Fruit fly (Drosophila melanogaster): ENCODE data around the gene LysX.

The LysX gene

DNA sequence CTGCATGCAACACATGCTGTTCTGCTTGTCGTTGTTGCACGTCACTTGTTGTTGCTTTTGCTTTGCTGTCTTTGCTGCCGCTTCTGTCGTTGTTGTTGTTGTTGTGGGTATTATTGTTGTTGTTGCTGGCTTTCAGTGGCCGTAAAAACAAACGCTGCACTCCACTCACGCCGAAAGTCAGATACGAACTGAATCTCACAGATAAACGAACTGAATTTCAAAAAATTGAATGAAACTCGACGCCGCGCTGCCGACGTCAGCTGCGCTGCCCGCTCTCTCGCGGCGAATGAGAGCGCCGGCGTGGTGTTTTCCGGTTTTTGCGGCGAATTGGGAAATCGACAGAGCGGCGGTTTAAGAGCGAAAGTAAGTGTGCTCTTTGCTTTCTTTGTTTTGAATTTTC lies 18.0 kb downstream of the LysX start, which contains the start of gene bab2 (continued):
- TF ChIP-seq gce (GFP tag; IDR thresholded peaks at IDR 0.05) (no peak), CG8290 (GFP tag; optimal IDR thresholded peaks at IDR 0.05) (no peak), CG8290 (tag; optimal IDR thresholded peaks at IDR 0.05) (peak in 1 of 2 experiments; percentile 43), CG13123 (GFP tag; optimal IDR thresholded peaks at IDR 0.05) (peak; percentile 14), CG8089 (GFP tag; optimal IDR thresholded peaks at IDR 0.05) (no peak), CG7839 (tag; optimal IDR thresholded peaks at IDR 0.05) (peak; percentile 1), tll (GFP tag; optimal IDR thresholded peaks at IDR 0.05) (peak in 1 of 2 experiments; percentile 43), Elba2 (GFP tag; optimal IDR thresholded peaks at IDR 0.05) (no peak), mirr (GFP tag; optimal IDR thresholded peaks at IDR 0.05) (no peak), CG6254 (GFP tag; optimal IDR thresholded peaks at IDR 0.05) (no peak), CG12744 (GFP tag; optimal IDR thresholded peaks at IDR 0.05) (no peak), Pdp1 (GFP tag; optimal IDR thresholded peaks at IDR 0.05) (peak in 1 of 2 experiments; percentile 20), Dref (GFP tag; IDR thresholded peaks at IDR 0.05) (no peak), H15 (GFP tag; IDR thresholded peaks at IDR 0.05) (no peak), stwl (tag; optimal IDR thresholded peaks at IDR 0.05) (peak; percentile 28), BtbVII (GFP tag; optimal IDR thresholded peaks at IDR 0.05) (peak; percentile 0), sna (GFP tag; IDR thresholded peaks at IDR 0.05; ENCODE audit: partially characterized antibody) (no peak), CG14710 (tag; optimal IDR thresholded peaks at IDR 0.05) (peak; percentile 1), D19B (GFP tag; optimal IDR thresholded peaks at IDR 0.05) (no peak), fd96Cb (tag; optimal IDR thresholded peaks at IDR 0.05) (no peak), Atf6 (GFP tag; IDR thresholded peaks at IDR 0.05) (0 out of 2 replicates have a peak, but pooled peaks have one; percentile 14), hb (GFP tag; IDR thresholded peaks at IDR 0.05; ENCODE audit: partially characterized antibody) (no peak), az2 (GFP tag; optimal IDR thresholded peaks at IDR 0.05) (no peak), pfk (GFP tag; optimal IDR thresholded peaks at IDR 0.05) (no peak), bigmax (GFP tag; optimal IDR thresholded peaks at IDR 0.05) (no peak), ro (GFP tag; IDR thresholded peaks at IDR 0.05) (no peak), CG11560 (tag; IDR thresholded peaks at IDR 0.05) (no peak), Abd-B (GFP tag; optimal IDR thresholded peaks at IDR 0.05) (no peak), trh (GFP tag; optimal IDR thresholded peaks at IDR 0.05) (no peak), Oli (tag; optimal IDR thresholded peaks at IDR 0.05) (no peak), repo (GFP tag; optimal IDR thresholded peaks at IDR 0.05) (no peak), Mrtf (GFP tag; IDR thresholded peaks at IDR 0.05) (no peak), crp (GFP tag; optimal IDR thresholded peaks at IDR 0.05) (no peak), NfI (GFP tag; optimal IDR thresholded peaks at IDR 0.05) (no peak), Gug (GFP tag; IDR thresholded peaks at IDR 0.05) (no peak), en (GFP tag; optimal IDR thresholded peaks at IDR 0.05) (no peak), da (GFP tag; optimal IDR thresholded peaks at IDR 0.05) (no peak), CG34422 (GFP tag; IDR thresholded peaks at IDR 0.05) (peak; percentile 37; the same call in 1 of the 3 replicates), CG15011 (GFP tag; optimal IDR thresholded peaks at IDR 0.05) (no peak), CG3407 (GFP tag; optimal IDR thresholded peaks at IDR 0.05) (no peak), hbn (GFP tag; IDR thresholded peaks at IDR 0.05; ENCODE audit: partially characterized antibody) (peak; percentile 17; the same call in 1 of the 2 replicates), HLHmδ (GFP tag; optimal IDR thresholded peaks at IDR 0.05) (peak; percentile 81), CG2120 (GFP tag; optimal IDR thresholded peaks at IDR 0.05) (no peak), ewg (GFP tag; optimal IDR thresholded peaks at IDR 0.05) (peak; percentile 45), CG7786 (GFP tag; optimal IDR thresholded peaks at IDR 0.05) (no peak), cato (GFP tag; optimal IDR thresholded peaks at IDR 0.05; ENCODE audit: borderline replicate concordance) (no peak), B-H1 (GFP tag; IDR thresholded peaks at IDR 0.05) (no peak; the same call in 2 of the 3 replicates), CG16779 (GFP tag; IDR thresholded peaks at IDR 0.05) (no peak), CG4328 (GFP tag; optimal IDR thresholded peaks at IDR 0.05) (no peak), ato (GFP tag; IDR thresholded peaks at IDR 0.05; ENCODE audit: partially characterized antibody) (peak; percentile 29; the same call in 1 of the 2 replicates), CG6272 (GFP tag; IDR thresholded peaks at IDR 0.05) (0 out of 2 replicates have a peak, but pooled peaks have one; percentile 7)
